Worm (Caenorhabditis elegans): Measurements from ENCODE around the gene sra-32.

DNA sequence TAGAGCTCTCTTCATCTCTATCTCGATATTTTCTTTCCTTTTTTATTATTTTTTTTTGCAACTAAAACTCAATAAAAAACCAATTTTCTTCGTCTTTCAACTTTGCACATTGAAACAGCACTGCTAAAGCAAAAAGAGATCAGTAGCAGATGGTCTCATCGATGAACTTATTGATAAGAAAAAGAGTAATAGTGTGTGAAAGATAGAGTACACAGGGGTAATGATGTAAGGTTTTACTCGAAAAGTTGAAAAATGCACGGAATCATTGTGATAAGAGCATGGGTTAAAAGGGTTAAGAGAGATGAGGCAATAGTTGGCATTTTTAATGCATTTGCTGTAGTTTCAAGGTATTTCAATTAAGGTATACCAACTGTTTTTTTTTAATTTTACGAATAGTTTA is 20.3 kb upstream of the sra-32 start:
- TF ChIP-seq cog-1 (tag; optimal IDR thresholded peaks at IDR 0.05) (no peak), flt-1 (GFP tag; IDR thresholded peaks at IDR 0.05) (no peak)
